Worm (Caenorhabditis elegans): ENCODE measurements around the gene F59B2.12.

ce11 chrIII:9037658-9038057 is 20.3 kb downstream of the F59B2.12 start, which contains the start of gene R107.9:
- TF ChIP-seq ztf-3 (GFP tag; optimal IDR thresholded peaks at IDR 0.05): no peak
- TF ChIP-seq die-1 (tag; optimal IDR thresholded peaks at IDR 0.05): no peak
- no peak for TF ChIP-seq ceh-58 (GFP tag; IDR thresholded peaks at IDR 0.05)
- no peak for TF ChIP-seq unc-62 (GFP tag; optimal IDR thresholded peaks at IDR 0.05)
- no peak for TF ChIP-seq snpc-4 (GFP tag; optimal IDR thresholded peaks at IDR 0.05)
- no peak for TF ChIP-seq snpc-4 (tag; optimal IDR thresholded peaks at IDR 0.05)
